Worm (Caenorhabditis elegans) whole organism, L2 larva: ENCODE data around the gene Y79H2A.3.

ENCODE experiments used
- R02D3.7 ChIP-seq: fragments of 150-350 bp; optimal IDR thresholded peaks from 2 replicates; lab custom pipeline; 2014; ENCODE audit warnings: missing biosample characterization, missing genetic modification characterization
- blmp-1 ChIP-seq: sonication (generic microtip); optimal IDR thresholded peaks from 2 replicates; lab custom pipeline; 2017; ENCODE audit warnings: missing genetic modification characterization, mild to moderate bottlenecking, missing compliant biosample characterization, antibody characterized with exemption, moderate library complexity; ENCODE audit not compliant: insufficient read depth
- ceh-82 ChIP-seq: fragments of 150-350 bp; optimal IDR thresholded peaks from 2 replicates; lab custom pipeline; 2014; ENCODE audit warnings: missing biosample characterization, missing genetic modification characterization
- egl-27 ChIP-seq: sonication (generic microtip); optimal IDR thresholded peaks from 3 replicates; lab custom pipeline; 2017; ENCODE audit warnings: missing biosample characterization, missing genetic modification reagents, missing genetic modification characterization
- elt-1 ChIP-seq: fragments of 150-350 bp; optimal IDR thresholded peaks from 2 replicates; lab custom pipeline; 2014; ENCODE audit warnings: missing biosample characterization, missing genetic modification characterization
- lsy-2 ChIP-seq, 2 experiments: fragments of 150-350 bp in 1 of 2; sonication (generic microtip) in 1 of 2; optimal IDR thresholded peaks; 2 replicates each; lab custom pipeline; 2014 to 2017; ENCODE audit warnings: missing biosample characterization in 2 of 2, missing genetic modification characterization in 2 of 2
- mdl-1 ChIP-seq, 2 experiments: fragments of 150-350 bp in 1 of 2; sonication (generic microtip) in 1 of 2; optimal IDR thresholded peaks; 2 replicates each; lab custom pipeline; 2017; ENCODE audit warnings: missing biosample characterization in 2 of 2, missing genetic modification characterization in 2 of 2
- nhr-11 ChIP-seq: fragments of 150-350 bp; optimal IDR thresholded peaks from 2 replicates; lab custom pipeline; 2014; ENCODE audit warnings: missing biosample characterization, missing genetic modification characterization
- nhr-12 ChIP-seq: fragments of 150-350 bp; optimal IDR thresholded peaks from 2 replicates; lab custom pipeline; 2014; ENCODE audit warnings: missing biosample characterization, missing genetic modification characterization
- ztf-11 ChIP-seq: sonication (generic microtip); optimal IDR thresholded peaks from 2 replicates; lab custom pipeline; 2017; ENCODE audit warnings: missing biosample characterization, missing genetic modification characterization

DNA sequence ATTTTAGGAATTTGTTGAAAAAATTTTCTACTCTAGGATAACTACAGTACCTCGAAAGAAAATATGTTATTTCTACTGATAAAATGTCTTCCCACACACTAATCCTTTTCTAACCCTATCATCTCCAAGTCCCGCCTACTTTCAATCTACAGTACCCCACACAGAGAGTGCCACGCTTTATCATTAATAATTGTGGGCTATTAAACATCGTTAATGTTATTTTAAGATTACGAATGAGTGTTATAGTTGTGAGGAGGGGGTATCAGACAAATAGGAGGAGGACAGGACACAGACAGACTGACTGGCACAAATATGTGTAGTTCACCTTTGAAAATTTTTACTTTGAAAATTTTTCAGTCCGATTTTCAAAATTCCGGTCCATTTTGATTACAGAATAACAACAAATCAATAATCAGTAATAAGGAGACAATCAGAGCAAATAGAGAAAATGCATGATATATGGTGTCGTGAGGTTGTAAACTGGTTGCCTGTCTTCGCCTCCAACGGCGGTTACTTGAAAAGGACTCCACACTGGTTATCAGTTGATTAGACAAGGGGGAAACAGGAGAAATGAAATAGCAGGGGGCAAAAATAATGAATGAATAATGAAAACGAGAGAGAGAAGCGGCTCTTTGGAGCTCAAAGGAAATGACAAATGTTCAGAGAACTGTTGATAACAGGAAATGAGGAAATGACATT lies 42.2 kb upstream of the Y79H2A.3 start:
- TF ChIP-seq lsy-2 (tag; optimal IDR thresholded peaks at IDR 0.05; lab: Kevin White, UChicago) (peak in 1 of 2 experiments; percentile 20), nhr-12 (tag; lab: Kevin White, UChicago) (no peak), nhr-11 (no peak), blmp-1 (no peak), elt-1 (no peak), ceh-82 (tag; lab: Kevin White, UChicago) (no peak), mdl-1 (tag; optimal IDR thresholded peaks at IDR 0.05; lab: Kevin White, UChicago) (no peak), R02D3.7 (tag; lab: Kevin White, UChicago) (no peak), egl-27 (tag; lab: Kevin White, UChicago) (no peak), ztf-11 (tag; lab: Kevin White, UChicago) (no peak)
